Worm (Caenorhabditis elegans) whole organism, late embryonic: ENCODE measurements around the gene tmem-131.

Experiments
- ceh-2 ChIP-seq: sonication (generic microtip); optimal IDR thresholded peaks from 2 replicates; lab custom pipeline; 2016; ENCODE audit warnings: missing genotype, missing genetic modification characterization, missing compliant biosample characterization
- ceh-9 ChIP-seq: sonication (generic microtip); optimal IDR thresholded peaks from 2 replicates; lab custom pipeline; 2016; ENCODE audit warnings: mild to moderate bottlenecking, missing genetic modification characterization, inconsistent platforms, missing compliant biosample characterization
- elt-2 ChIP-seq: sonication (generic microtip); optimal IDR thresholded peaks from 2 replicates; lab custom pipeline; 2016; ENCODE audit warnings: missing genetic modification reagents, missing genetic modification characterization, missing compliant biosample characterization
- ets-4 ChIP-seq: sonication (generic microtip); optimal IDR thresholded peaks from 2 replicates; lab custom pipeline; 2016; ENCODE audit warnings: missing genetic modification characterization, missing compliant biosample characterization
- eyg-1 ChIP-seq: sonication (generic microtip); optimal IDR thresholded peaks from 2 replicates; lab custom pipeline; 2016; ENCODE audit warnings: missing genotype, missing genetic modification characterization, missing compliant biosample characterization
- fax-1 ChIP-seq: sonication (generic microtip); optimal IDR thresholded peaks from 2 replicates; lab custom pipeline; 2016; ENCODE audit warnings: missing genotype, missing genetic modification characterization, missing compliant biosample characterization
- hlh-13 ChIP-seq: fragments of 200-800 bp; sonication (Bioruptor generic); optimal IDR thresholded peaks from 2 replicates; lab custom pipeline; 2018; ENCODE audit warnings: mild to moderate bottlenecking, missing genetic modification characterization, missing compliant biosample characterization
- nfya-1 ChIP-seq: sonication (generic microtip); optimal IDR thresholded peaks from 2 replicates; lab custom pipeline; 2017; ENCODE audit warnings: missing genetic modification characterization, mild to moderate bottlenecking, missing compliant biosample characterization, antibody characterized with exemption, moderate library complexity
- nhr-11 ChIP-seq: fragments of 150-350 bp; optimal IDR thresholded peaks from 2 replicates; lab custom pipeline; 2014; ENCODE audit warnings: missing biosample characterization, missing genetic modification characterization
- npax-4 ChIP-seq: sonication (generic microtip); optimal IDR thresholded peaks from 2 replicates; lab custom pipeline; 2016; ENCODE audit warnings: missing genetic modification characterization, missing compliant biosample characterization
- odd-2 ChIP-seq: sonication (generic microtip); optimal IDR thresholded peaks from 2 replicates; lab custom pipeline; 2017; ENCODE audit warnings: antibody characterized with exemption, mild to moderate bottlenecking, missing genetic modification characterization, missing compliant biosample characterization
- pqm-1 ChIP-seq: sonication (generic microtip); optimal IDR thresholded peaks from 2 replicates; lab custom pipeline; 2016; ENCODE audit warnings: missing genetic modification characterization, missing compliant biosample characterization
- tbx-2 ChIP-seq: sonication (generic microtip); optimal IDR thresholded peaks from 2 replicates; lab custom pipeline; 2016; ENCODE audit warnings: missing genetic modification characterization, missing compliant biosample characterization
- ttx-3 ChIP-seq: sonication (generic microtip); optimal IDR thresholded peaks from 2 replicates; lab custom pipeline; 2016; ENCODE audit warnings: missing genetic modification reagents, missing genetic modification characterization, missing compliant biosample characterization

DNA sequence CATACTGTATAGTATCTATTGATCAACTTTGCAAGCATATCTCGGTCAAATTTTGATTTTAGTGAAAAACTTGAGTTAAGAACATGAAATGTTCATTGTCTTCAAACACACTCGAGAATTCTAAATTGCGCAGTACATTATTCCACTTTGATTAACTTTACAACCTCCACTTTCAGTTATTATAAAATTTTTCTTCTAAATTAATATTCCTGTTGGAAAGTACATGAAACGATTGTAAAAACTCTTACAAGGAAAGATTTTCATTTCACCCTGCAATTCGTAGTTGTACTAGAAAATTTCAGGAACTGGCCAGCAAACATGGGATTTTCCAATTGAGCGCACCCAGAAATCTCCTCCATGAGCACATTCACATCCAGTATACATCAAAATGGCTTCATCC is 46.7 kb upstream of the tmem-131 start, which contains the start of gene C45G9.14:
- TF ChIP-seq odd-2 (tag; lab: Kevin White, UChicago) (no peak), elt-2 (tag; lab: Kevin White, UChicago) (no peak), ets-4 (tag; lab: Kevin White, UChicago) (no peak), npax-4 (tag; lab: Kevin White, UChicago) (no peak), hlh-13 (GFP tag; lab: Kevin White, UChicago) (no peak), eyg-1 (tag; lab: Kevin White, UChicago) (no peak), nhr-11 (no peak), nfya-1 (tag; lab: Kevin White, UChicago) (no peak), fax-1 (tag; lab: Kevin White, UChicago) (no peak), ceh-2 (tag; lab: Kevin White, UChicago) (no peak), tbx-2 (tag; lab: Kevin White, UChicago) (no peak), pqm-1 (no peak), ceh-9 (tag; lab: Kevin White, UChicago) (no peak), ttx-3 (tag; lab: Kevin White, UChicago) (no peak)
